Worm (Caenorhabditis elegans) whole organism, midembryonic: ENCODE measurements around the gene dsh-2.
A peak's percentile ranks its signal among the peaks of the same experiment; 100 is the strongest.

Experiments used
- T22C8.4 ChIP-seq: fragments of 200-800 bp; sonication (Bioruptor generic); IDR thresholded peaks from 2 replicates; pipeline ENCODE4 v1.3.6; 2022; ENCODE audit warnings: missing genetic modification characterization, missing compliant biosample characterization
- cog-1 ChIP-seq: sonication (generic microtip); optimal IDR thresholded peaks from 2 replicates; lab custom pipeline; 2016; ENCODE audit warnings: missing genetic modification characterization, missing compliant biosample characterization
- flt-1 ChIP-seq: fragments of 200-800 bp; sonication (Bioruptor generic); IDR thresholded peaks from 2 replicates; pipeline ENCODE4 v1.3.6; 2022; ENCODE audit warnings: missing genetic modification characterization, missing compliant biosample characterization
- klf-2 ChIP-seq: fragments of 200-800 bp; sonication (Bioruptor generic); conservative IDR thresholded peaks from 2 replicates; pipeline ENCODE4 v1.3.6; 2022; ENCODE audit warnings: missing genetic modification reagents, missing genetic modification characterization, missing compliant biosample characterization
- med-1 ChIP-seq: sonication (generic microtip); optimal IDR thresholded peaks from 2 replicates; lab custom pipeline; 2017; ENCODE audit warnings: missing genetic modification characterization, mild to moderate bottlenecking, missing compliant biosample characterization, antibody characterized with exemption, missing genetic modification reagents; ENCODE audit not compliant: insufficient read depth
- ref-1 ChIP-seq: fragments of 200-800 bp; sonication (Bioruptor generic); conservative IDR thresholded peaks from 2 replicates; pipeline ENCODE4 v1.3.6; 2022; ENCODE audit warnings: missing genetic modification reagents, missing genetic modification characterization, missing compliant biosample characterization
- tab-1 ChIP-seq: fragments of 200-800 bp; sonication (Bioruptor generic); IDR thresholded peaks from 2 replicates; pipeline ENCODE4 v1.3.6; 2022; ENCODE audit warnings: missing genetic modification characterization, missing compliant biosample characterization
- ztf-23 ChIP-seq: fragments of 200-800 bp; sonication (Bioruptor generic); IDR thresholded peaks from 2 replicates; pipeline ENCODE4 v1.3.6; 2022; ENCODE audit warnings: missing genetic modification reagents, missing genetic modification characterization, missing compliant biosample characterization
- ztf-29 ChIP-seq: fragments of 200-800 bp; sonication (Bioruptor generic); IDR thresholded peaks from 2 replicates; pipeline ENCODE4 v1.3.6; 2022; ENCODE audit warnings: missing genetic modification reagents, missing genetic modification characterization, missing compliant biosample characterization

Gene dsh-2

ce11 chrII:5046209-5047200 is 34.5 kb downstream of the dsh-2 start:
- no peak for TF ChIP-seq flt-1 (GFP tag; lab: Robert Waterston, UW)
- no peak for TF ChIP-seq ztf-23 (GFP tag; lab: Robert Waterston, UW)
- no peak for TF ChIP-seq ztf-29 (GFP tag; lab: Robert Waterston, UW)
- no peak for TF ChIP-seq med-1 (GFP tag; lab: Kevin White, UChicago)
- no peak for TF ChIP-seq tab-1 (GFP tag; lab: Robert Waterston, UW)
- no peak for TF ChIP-seq T22C8.4 (GFP tag; lab: Robert Waterston, UW)
- TF ChIP-seq klf-2: no peak
- no peak for TF ChIP-seq cog-1 (tag; lab: Kevin White, UChicago)
- no peak for TF ChIP-seq ref-1 (GFP tag; lab: Robert Waterston, UW)

ce11 chrII:5042381-5042930 is 38.5 kb downstream of the dsh-2 start:
- TF ChIP-seq klf-2 (no peak), T22C8.4 (GFP tag; lab: Robert Waterston, UW) (no peak), ref-1 (GFP tag; lab: Robert Waterston, UW) (no peak), tab-1 (GFP tag; lab: Robert Waterston, UW) (no peak), cog-1 (tag; lab: Kevin White, UChicago) (no peak), ztf-23 (GFP tag; lab: Robert Waterston, UW) (no peak), flt-1 (GFP tag; lab: Robert Waterston, UW) (no peak), med-1 (GFP tag; lab: Kevin White, UChicago) (no peak), ztf-29 (GFP tag; lab: Robert Waterston, UW) (no peak)

- TF ChIP-seq ztf-23 (GFP tag; lab: Robert Waterston, UW): no peak
- TF ChIP-seq T22C8.4 (GFP tag; lab: Robert Waterston, UW): no peak
- TF ChIP-seq med-1 (GFP tag; lab: Kevin White, UChicago): no peak
- no peak for TF ChIP-seq cog-1 (tag; lab: Kevin White, UChicago)
- no peak for TF ChIP-seq tab-1 (GFP tag; lab: Robert Waterston, UW)
- TF ChIP-seq ref-1 (GFP tag; lab: Robert Waterston, UW): no peak
- no peak for TF ChIP-seq klf-2
- TF ChIP-seq flt-1 (GFP tag; lab: Robert Waterston, UW): no peak
- TF ChIP-seq ztf-29 (GFP tag; lab: Robert Waterston, UW): no peak
Measured at ce11 chrII:5040631-5041156, 40.3 kb downstream of the dsh-2 start, which contains the start of gene F33G12.7. Gene F33G12.7, minus strand, starts transcription at chrII:5040681.

- TF ChIP-seq med-1 (GFP tag; lab: Kevin White, UChicago) (no peak), T22C8.4 (GFP tag; lab: Robert Waterston, UW) (no peak), flt-1 (GFP tag; lab: Robert Waterston, UW) (no peak), tab-1 (GFP tag; lab: Robert Waterston, UW) (no peak), ztf-23 (GFP tag; lab: Robert Waterston, UW) (no peak), ztf-29 (GFP tag; lab: Robert Waterston, UW) (no peak), cog-1 (tag; lab: Kevin White, UChicago) (no peak), ref-1 (GFP tag; lab: Robert Waterston, UW) (no peak), klf-2 (no peak)
Measured at ce11 chrII:5039912-5040311, 41.1 kb downstream of the dsh-2 start, which contains the start of gene golg-2. Gene golg-2, minus strand, starts transcription at chrII:5040091.

- TF ChIP-seq med-1 (GFP tag; lab: Kevin White, UChicago) (no peak), ztf-23 (GFP tag; lab: Robert Waterston, UW) (no peak), cog-1 (tag; lab: Kevin White, UChicago) (no peak), T22C8.4 (GFP tag; lab: Robert Waterston, UW) (no peak), flt-1 (GFP tag; lab: Robert Waterston, UW) (no peak), ref-1 (GFP tag; lab: Robert Waterston, UW) (no peak), klf-2 (no peak), ztf-29 (GFP tag; lab: Robert Waterston, UW) (no peak), tab-1 (GFP tag; lab: Robert Waterston, UW) (no peak)
Measured at ce11 chrII:5036128-5036527, 44.8 kb downstream of the dsh-2 start, which contains the start of gene lrr-1. Gene lrr-1, minus strand, starts transcription at chrII:5036439.

- TF ChIP-seq ztf-29 (GFP tag; lab: Robert Waterston, UW) (no peak), ref-1 (GFP tag; lab: Robert Waterston, UW) (no peak), tab-1 (GFP tag; lab: Robert Waterston, UW) (no peak), T22C8.4 (GFP tag; lab: Robert Waterston, UW) (no peak), med-1 (GFP tag; lab: Kevin White, UChicago) (no peak), ztf-23 (GFP tag; lab: Robert Waterston, UW) (no peak), klf-2 (no peak), flt-1 (GFP tag; lab: Robert Waterston, UW) (no peak), cog-1 (tag; lab: Kevin White, UChicago) (no peak)
Measured at ce11 chrII:5033935-5034334, 47.0 kb downstream of the dsh-2 start, which contains the start of gene F33G12.3. Gene F33G12.3, minus strand, starts transcription at chrII:5034035.

- peak; percentile 93 for TF ChIP-seq ztf-23 (GFP tag; lab: Robert Waterston, UW)
- TF ChIP-seq med-1 (GFP tag; lab: Kevin White, UChicago): peak; percentile 74
- peak; percentile 95 for TF ChIP-seq T22C8.4 (GFP tag; lab: Robert Waterston, UW)
- peak; percentile 97 for TF ChIP-seq tab-1 (GFP tag; lab: Robert Waterston, UW)
- TF ChIP-seq klf-2: peak; percentile 89
- peak; percentile 97 for TF ChIP-seq flt-1 (GFP tag; lab: Robert Waterston, UW)
- TF ChIP-seq cog-1 (tag; lab: Kevin White, UChicago): peak; percentile 95
- TF ChIP-seq ref-1 (GFP tag; lab: Robert Waterston, UW): peak; percentile 93
- TF ChIP-seq ztf-29 (GFP tag; lab: Robert Waterston, UW): peak; percentile 99
Measured at ce11 chrII:5032669-5033068, 48.3 kb downstream of the dsh-2 start.
